Fruit fly (Drosophila melanogaster) whole organism, wandering third instar larva: Measurements from ENCODE around the gene CG10222.

Experiments used
- Abd-B ChIP-seq: fragments of >200 bp; optimal IDR thresholded peaks from 2 replicates; lab custom pipeline; 2017; ENCODE audit warnings: missing biosample characterization, missing genetic modification characterization
- CG32264 ChIP-seq: fragments of 200-800 bp; sonication (Bioruptor generic); optimal IDR thresholded peaks from 2 replicates; lab custom pipeline; 2016; ENCODE audit warnings: missing biosample characterization, missing genetic modification characterization
- CG9705 ChIP-seq: fragments of 200-800 bp; sonication (Bioruptor generic); optimal IDR thresholded peaks from 2 replicates; lab custom pipeline; 2018; ENCODE audit warnings: missing biosample characterization, mild to moderate bottlenecking, missing genetic modification characterization
- CrebA ChIP-seq: fragments of 200-800 bp; sonication (Bioruptor generic); optimal IDR thresholded peaks from 2 replicates; lab custom pipeline; 2016; ENCODE audit warnings: missing biosample characterization, mild to moderate bottlenecking, missing genetic modification characterization, borderline replicate concordance
- Dfd ChIP-seq: fragments of >200 bp; optimal IDR thresholded peaks from 2 replicates; lab custom pipeline; 2017; ENCODE audit warnings: missing biosample characterization, missing genetic modification characterization
- Dif ChIP-seq: fragments of 200-275, 200-300 bp; sonication (Bioruptor generic); optimal IDR thresholded peaks from 2 replicates; lab custom pipeline; 2018; ENCODE audit warnings: missing biosample characterization, missing genetic modification characterization; ENCODE audit not compliant: partially characterized antibody
- GATAd ChIP-seq: sonication (Bioruptor generic); optimal IDR thresholded peaks from 2 replicates; lab custom pipeline; 2016; ENCODE audit warnings: missing biosample characterization, missing genetic modification characterization
- HLH106 ChIP-seq: fragments of 200-800 bp; optimal IDR thresholded peaks from 3 replicates; lab custom pipeline; 2019; ENCODE audit warnings: missing biosample characterization, mild to moderate bottlenecking, missing genetic modification characterization, moderate library complexity
- Hnf4 ChIP-seq: fragments of 200-800 bp; sonication (Bioruptor generic); optimal IDR thresholded peaks from 2 replicates; lab custom pipeline; 2016; ENCODE audit warnings: missing biosample characterization, mild to moderate bottlenecking, missing genetic modification characterization
- Hr78 ChIP-seq: fragments of >200 bp; optimal IDR thresholded peaks from 2 replicates; lab custom pipeline; 2017; ENCODE audit warnings: missing biosample characterization, missing genetic modification characterization
- Hr83 ChIP-seq: fragments of 200-300 bp; sonication (Bioruptor generic); optimal IDR thresholded peaks from 2 replicates; lab custom pipeline; 2016; ENCODE audit warnings: missing biosample characterization, mild to moderate bottlenecking, missing genetic modification characterization, moderate library complexity; ENCODE audit not compliant: poor library complexity, severe bottlenecking
- Jra ChIP-seq: sonication (Bioruptor generic); optimal IDR thresholded peaks from 2 replicates; lab custom pipeline; 2016; ENCODE audit warnings: missing biosample characterization, missing genetic modification characterization
- Mio ChIP-seq: sonication (Bioruptor generic); optimal IDR thresholded peaks from 2 replicates; lab custom pipeline; 2016; ENCODE audit warnings: missing biosample characterization, missing genetic modification characterization
- Myc ChIP-seq: fragments of >200 bp; optimal IDR thresholded peaks from 2 replicates; lab custom pipeline; 2017
- N ChIP-seq: fragments of >200 bp; optimal IDR thresholded peaks from 2 replicates; lab custom pipeline; 2018; ENCODE audit warnings: missing biosample characterization, missing external identifiers, missing genetic modification characterization
- Sp1 ChIP-seq: fragments of 200-800 bp; sonication (Bioruptor generic); optimal IDR thresholded peaks from 3 replicates; lab custom pipeline; 2019; ENCODE audit warnings: missing biosample characterization, mild to moderate bottlenecking, missing genetic modification characterization, moderate library complexity
- Vsx2 ChIP-seq: fragments of 200-300, 225-300 bp; sonication (Bioruptor generic); optimal IDR thresholded peaks from 2 replicates; lab custom pipeline; 2018; ENCODE audit warnings: missing biosample characterization, missing genetic modification characterization; ENCODE audit not compliant: partially characterized antibody
- br ChIP-seq: fragments of 200-800 bp; sonication (Bioruptor generic); optimal IDR thresholded peaks from 2 replicates; lab custom pipeline; 2016; ENCODE audit warnings: missing biosample characterization, missing genetic modification characterization
- brk ChIP-seq: fragments of 200-800 bp; sonication (Bioruptor generic); optimal IDR thresholded peaks from 2 replicates; lab custom pipeline; 2016; ENCODE audit warnings: missing biosample characterization, mild to moderate bottlenecking, missing genetic modification characterization
- dl ChIP-seq, 2 experiments: fragments of 175-275, 200-275 bp in 1 of 2; fragments of 200-275 bp in 1 of 2; sonication (Bioruptor generic); optimal IDR thresholded peaks; lab custom pipeline; 2018; ENCODE audit warnings: mild to moderate bottlenecking in 2 of 2, missing biosample characterization in 2 of 2, missing genetic modification characterization in 2 of 2, moderate library complexity in 2 of 2; ENCODE audit not compliant: partially characterized antibody in 2 of 2, insufficient read depth in 1 of 2
- dmrt93B ChIP-seq: fragments of 200-800 bp; sonication (Bioruptor generic); optimal IDR thresholded peaks from 2 replicates; lab custom pipeline; 2018; ENCODE audit warnings: missing biosample characterization, mild to moderate bottlenecking, missing genetic modification characterization
- ey ChIP-seq: fragments of 200-800 bp; sonication (Bioruptor generic); optimal IDR thresholded peaks from 2 replicates; lab custom pipeline; 2016; ENCODE audit warnings: missing biosample characterization, missing genetic modification characterization
- foxo ChIP-seq, 2 experiments: fragments of 200-800 bp; sonication (Bioruptor generic); optimal IDR thresholded peaks; 2 replicates in 1 of 2; 3 replicates in 1 of 2; lab custom pipeline; 2016 to 2017; ENCODE audit warnings: missing biosample characterization in 2 of 2, missing genetic modification characterization in 2 of 2
- fru ChIP-seq: fragments of 200-800 bp; sonication (Bioruptor generic); optimal IDR thresholded peaks from 3 replicates; lab custom pipeline; 2016; ENCODE audit warnings: missing biosample characterization, mild to moderate bottlenecking, missing genetic modification characterization
- jim ChIP-seq: fragments of 175-275, 200-325 bp; sonication (Bioruptor generic); optimal IDR thresholded peaks from 2 replicates; lab custom pipeline; 2016; ENCODE audit warnings: missing biosample characterization, mild to moderate bottlenecking, missing genetic modification characterization
- lola ChIP-seq: fragments of >200 bp; optimal IDR thresholded peaks from 2 replicates; lab custom pipeline; 2017; ENCODE audit warnings: missing biosample characterization, missing genetic modification characterization
- pan ChIP-seq: fragments of >200 bp; optimal IDR thresholded peaks from 2 replicates; lab custom pipeline; 2017
- psq ChIP-seq: fragments of 200-800 bp; sonication (Bioruptor generic); optimal IDR thresholded peaks from 3 replicates; lab custom pipeline; 2017; ENCODE audit warnings: missing biosample characterization, mild to moderate bottlenecking, missing genetic modification characterization, moderate library complexity
- sage ChIP-seq: fragments of 200-800 bp; sonication (Bioruptor generic); optimal IDR thresholded peaks from 2 replicates; lab custom pipeline; 2016; ENCODE audit warnings: missing biosample characterization, mild to moderate bottlenecking, missing genetic modification characterization
- usp ChIP-seq: fragments of >200 bp; optimal IDR thresholded peaks from 2 replicates; lab custom pipeline; 2017; ENCODE audit warnings: missing biosample characterization, missing genetic modification characterization
- woc ChIP-seq: sonication (Bioruptor generic); optimal IDR thresholded peaks from 2 replicates; lab custom pipeline; 2016; ENCODE audit warnings: missing biosample characterization, mild to moderate bottlenecking, missing genetic modification characterization

The CG10222 gene

DNA sequence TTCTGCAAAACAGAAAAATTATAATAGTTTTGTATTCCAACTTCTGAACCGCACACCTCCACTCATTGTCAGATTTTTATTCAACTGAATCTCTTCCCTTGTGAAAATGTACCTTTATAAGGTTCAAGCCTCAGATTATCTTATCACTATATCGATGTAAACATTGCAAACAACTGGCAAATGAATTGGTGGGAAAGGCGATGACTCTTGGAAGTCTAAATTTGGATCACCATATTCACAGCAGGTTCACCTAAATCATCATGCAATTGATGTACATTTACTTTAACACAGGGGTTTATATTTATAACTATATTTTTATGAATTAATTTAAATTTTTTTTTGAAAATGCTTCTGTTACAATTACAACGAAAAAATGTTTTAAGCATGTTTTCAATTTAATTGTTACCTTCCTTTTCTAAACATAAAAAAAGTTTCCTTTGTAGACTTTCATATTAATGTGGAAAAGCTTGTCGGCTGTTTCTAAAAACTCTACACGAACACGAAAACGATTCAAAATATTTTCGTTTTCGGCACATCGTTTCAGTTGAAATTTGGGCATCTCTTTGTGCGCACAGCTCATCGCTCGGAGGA lies 28.2 kb upstream of the CG10222 start, which contains the start of the genes CG10140 and CG14109:
TSS of gene CG10140 (minus strand) at position 101 of the 591 bp plus-strand sequence.
TSS of gene CG14109 (plus strand) at position 541 of the 591 bp plus-strand sequence.
- TF ChIP-seq pan (lab: Kevin White, UChicago) (no peak), brk (GFP tag; lab: Kevin White, UChicago) (no peak), jim (GFP tag; lab: Kevin White, UChicago) (no peak), lola (GFP tag; lab: Kevin White, UChicago) (no peak), foxo (GFP tag; optimal IDR thresholded peaks at IDR 0.05; lab: Kevin White, UChicago) (no peak), Hr83 (GFP tag; lab: Kevin White, UChicago) (no peak)

DNA sequence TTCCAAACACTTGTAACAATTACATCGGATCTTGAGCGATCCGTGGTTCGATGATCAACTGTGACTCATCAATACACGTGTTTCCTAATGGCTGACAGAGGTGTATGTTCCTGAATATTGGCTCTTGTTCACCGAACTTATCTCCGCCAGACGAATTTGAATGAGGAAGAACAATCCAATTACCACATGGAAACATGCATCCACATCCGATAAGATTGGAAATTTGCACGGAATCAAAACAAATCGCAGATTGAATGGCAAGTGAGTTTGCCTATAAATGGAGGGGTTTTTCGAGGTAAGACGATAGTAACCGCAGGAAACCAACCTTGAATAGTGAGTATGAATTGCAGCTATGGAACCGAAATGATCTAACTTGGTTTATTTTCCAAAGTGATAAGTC lies 25.4 kb upstream of the CG10222 start, which contains the start of gene CG10725:
TSS of gene CG10725 (plus strand) at position 301 of the 400 bp plus-strand sequence.
- TF ChIP-seq fru (GFP tag; lab: Kevin White, UChicago) (no peak), sage (GFP tag; lab: Kevin White, UChicago) (no peak), Dif (no peak), pan (lab: Kevin White, UChicago) (no peak), Jra (GFP tag; lab: Kevin White, UChicago) (no peak), Hr78 (GFP tag; lab: Kevin White, UChicago) (no peak), woc (GFP tag; lab: Kevin White, UChicago) (no peak), Vsx2 (GFP tag; lab: Kevin White, UChicago) (no peak), Abd-B (GFP tag; lab: Kevin White, UChicago) (no peak), dl (GFP tag; optimal IDR thresholded peaks at IDR 0.05; lab: Kevin White, UChicago; ENCODE audit: insufficient read depth in 1 of 2, partially characterized antibody in 2 of 2) (no peak), Hnf4 (GFP tag; lab: Kevin White, UChicago) (no peak), ey (GFP tag; lab: Kevin White, UChicago) (no peak), CrebA (GFP tag; lab: Kevin White, UChicago) (no peak), GATAd (GFP tag; lab: Kevin White, UChicago) (no peak), br (GFP tag; lab: Kevin White, UChicago) (no peak), usp (no peak), Myc (lab: Kevin White, UChicago) (no peak), Mio (GFP tag; lab: Kevin White, UChicago) (no peak), CG32264 (GFP tag; lab: Kevin White, UChicago) (no peak)

- TF ChIP-seq brk (GFP tag; lab: Kevin White, UChicago) (no peak), Jra (GFP tag; lab: Kevin White, UChicago) (no peak), GATAd (GFP tag; lab: Kevin White, UChicago) (no peak), Dif (no peak), dmrt93B (GFP tag; lab: Kevin White, UChicago) (no peak)
These were observed 24.8 kb upstream of the CG10222 start, which contains the start of gene CG10154 for dm6 chr3L:13437036-13437435. TSS of gene CG10154 (minus strand) at chr3L:13437136.

DNA sequence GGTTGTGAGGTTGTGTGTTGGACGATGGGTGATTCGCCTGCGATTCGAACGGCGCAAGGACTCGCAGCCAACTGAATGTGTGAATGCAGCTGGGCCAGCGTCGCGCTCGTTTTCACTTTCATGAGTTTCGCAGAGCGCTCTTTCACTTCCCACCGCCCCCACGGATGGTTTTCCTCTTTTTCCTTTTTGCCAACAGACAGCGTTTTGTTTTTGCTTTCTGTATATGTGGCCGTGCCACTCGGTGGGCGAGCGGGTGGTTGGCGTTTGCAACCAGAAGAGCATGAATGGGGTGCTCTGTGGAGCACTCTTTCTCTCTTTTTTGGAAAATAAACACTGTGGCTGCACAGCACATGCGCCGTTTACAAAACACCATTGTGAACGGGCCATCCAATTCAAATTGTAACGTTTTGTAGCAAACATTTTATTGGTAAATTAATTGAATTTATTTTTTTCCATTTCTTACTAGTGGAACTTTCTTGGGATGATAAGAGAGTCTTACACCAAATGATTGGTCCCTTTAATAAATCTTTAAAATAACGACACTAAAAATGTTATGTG lies 23.0 kb upstream of the CG10222 start, which contains the start of gene CG10713:
TSS of gene CG10713 (minus strand) at position 60 of the 558 bp plus-strand sequence.
- peak; percentile 5 for TF ChIP-seq Sp1 (GFP tag; lab: Kevin White, UChicago)
- TF ChIP-seq sage (GFP tag; lab: Kevin White, UChicago) = no peak

DNA sequence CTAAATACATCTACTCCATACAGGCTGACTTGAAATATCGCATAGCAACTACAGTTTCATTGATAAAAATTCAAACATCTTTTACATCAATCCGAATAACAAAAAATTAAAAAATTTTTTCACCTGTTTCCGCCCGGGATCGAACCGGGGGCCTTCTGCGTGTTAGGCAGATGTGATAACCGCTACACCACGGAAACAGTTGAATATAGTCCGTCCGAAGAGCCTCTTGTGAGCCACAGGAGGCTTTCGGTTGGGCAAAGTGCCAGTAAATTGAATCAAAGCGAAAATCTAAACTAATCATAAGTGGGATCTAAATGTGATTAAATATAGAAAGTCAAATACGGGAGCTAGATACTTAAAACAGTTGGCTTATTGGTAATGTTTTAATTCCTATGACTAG lies 21.3 kb upstream of the CG10222 start:
- no peak for TF ChIP-seq Dfd (GFP tag; lab: Kevin White, UChicago)
- TF ChIP-seq foxo (GFP tag; optimal IDR thresholded peaks at IDR 0.05; lab: Kevin White, UChicago) = no peak
- TF ChIP-seq Hnf4 (GFP tag; lab: Kevin White, UChicago) = no peak
- no peak for TF ChIP-seq pan (lab: Kevin White, UChicago)
- no peak for TF ChIP-seq Myc (lab: Kevin White, UChicago)
- TF ChIP-seq Vsx2 (GFP tag; lab: Kevin White, UChicago) = no peak
- no peak for TF ChIP-seq CG9705 (GFP tag; lab: Kevin White, UChicago)
- TF ChIP-seq Dif = no peak
- no peak for TF ChIP-seq woc (GFP tag; lab: Kevin White, UChicago)
- TF ChIP-seq usp = no peak
- no peak for TF ChIP-seq br (GFP tag; lab: Kevin White, UChicago)
- TF ChIP-seq N (GFP tag; lab: Kevin White, UChicago) = no peak
- TF ChIP-seq HLH106 (tag; lab: Kevin White, UChicago) = no peak
- TF ChIP-seq psq (GFP tag; lab: Kevin White, UChicago) = no peak
- no peak for TF ChIP-seq CG32264 (GFP tag; lab: Kevin White, UChicago)
- no peak for TF ChIP-seq Hr78 (GFP tag; lab: Kevin White, UChicago)
- no peak for TF ChIP-seq Mio (GFP tag; lab: Kevin White, UChicago)
